Worm (Caenorhabditis elegans) whole organism, midembryonic: ENCODE measurements around the gene F31D5.6.

Experiments used
- T22C8.4 ChIP-seq: fragments of 200-800 bp; sonication (Bioruptor generic); IDR thresholded peaks from 2 replicates; pipeline ENCODE4 v1.3.6; 2022; ENCODE audit warnings: missing genetic modification characterization, missing compliant biosample characterization
- cog-1 ChIP-seq: sonication (generic microtip); optimal IDR thresholded peaks from 2 replicates; lab custom pipeline; 2016; ENCODE audit warnings: missing genetic modification characterization, missing compliant biosample characterization
- flt-1 ChIP-seq: fragments of 200-800 bp; sonication (Bioruptor generic); IDR thresholded peaks from 2 replicates; pipeline ENCODE4 v1.3.6; 2022; ENCODE audit warnings: missing genetic modification characterization, missing compliant biosample characterization
- klf-2 ChIP-seq: fragments of 200-800 bp; sonication (Bioruptor generic); conservative IDR thresholded peaks from 2 replicates; pipeline ENCODE4 v1.3.6; 2022; ENCODE audit warnings: missing genetic modification reagents, missing genetic modification characterization, missing compliant biosample characterization
- med-1 ChIP-seq: sonication (generic microtip); optimal IDR thresholded peaks from 2 replicates; lab custom pipeline; 2017; ENCODE audit warnings: missing genetic modification characterization, mild to moderate bottlenecking, missing compliant biosample characterization, antibody characterized with exemption, missing genetic modification reagents; ENCODE audit not compliant: insufficient read depth
- ref-1 ChIP-seq: fragments of 200-800 bp; sonication (Bioruptor generic); conservative IDR thresholded peaks from 2 replicates; pipeline ENCODE4 v1.3.6; 2022; ENCODE audit warnings: missing genetic modification reagents, missing genetic modification characterization, missing compliant biosample characterization
- tab-1 ChIP-seq: fragments of 200-800 bp; sonication (Bioruptor generic); IDR thresholded peaks from 2 replicates; pipeline ENCODE4 v1.3.6; 2022; ENCODE audit warnings: missing genetic modification characterization, missing compliant biosample characterization
- ztf-23 ChIP-seq: fragments of 200-800 bp; sonication (Bioruptor generic); IDR thresholded peaks from 2 replicates; pipeline ENCODE4 v1.3.6; 2022; ENCODE audit warnings: missing genetic modification reagents, missing genetic modification characterization, missing compliant biosample characterization
- ztf-29 ChIP-seq: fragments of 200-800 bp; sonication (Bioruptor generic); IDR thresholded peaks from 2 replicates; pipeline ENCODE4 v1.3.6; 2022; ENCODE audit warnings: missing genetic modification reagents, missing genetic modification characterization, missing compliant biosample characterization

The F31D5.6 gene

ce11 chrII:4186364-4186763 lies 23.1 kb upstream of the F31D5.6 start, which contains the start of gene cpna-1:
Gene cpna-1 (plus strand): TSS chrII:4186664.
- no peak for TF ChIP-seq cog-1
- no peak for TF ChIP-seq flt-1 (GFP tag; lab: Robert Waterston, UW)
- no peak for TF ChIP-seq klf-2 (GFP tag; lab: Robert Waterston, UW)
- TF ChIP-seq ref-1 (GFP tag; lab: Robert Waterston, UW) = no peak
- no peak for TF ChIP-seq T22C8.4 (GFP tag; lab: Robert Waterston, UW)

ce11 chrII:4194127-4194526 lies 15.4 kb upstream of the F31D5.6 start, which contains the start of gene mth-2:
Gene mth-2 (minus strand): TSS chrII:4194314.
- TF ChIP-seq ref-1 (GFP tag; lab: Robert Waterston, UW) = no peak
- TF ChIP-seq klf-2 (GFP tag; lab: Robert Waterston, UW) = no peak
- TF ChIP-seq cog-1 = no peak
- TF ChIP-seq T22C8.4 (GFP tag; lab: Robert Waterston, UW) = no peak
- TF ChIP-seq ztf-29 (GFP tag; lab: Robert Waterston, UW) = no peak
- no peak for TF ChIP-seq flt-1 (GFP tag; lab: Robert Waterston, UW)
- no peak for TF ChIP-seq med-1 (GFP tag; lab: Kevin White, UChicago)
- no peak for TF ChIP-seq tab-1 (GFP tag; lab: Robert Waterston, UW)
- TF ChIP-seq ztf-23 (GFP tag; lab: Robert Waterston, UW) = no peak

- no peak for TF ChIP-seq ztf-23 (GFP tag; lab: Robert Waterston, UW)
Observed at ce11 chrII:4203729-4204184, 5.7 kb upstream of the F31D5.6 start, which contains the start of gene mth-1. Gene mth-1 (minus strand): TSS chrII:4203779.

ce11 chrII:4211113-4211512 lies 1.6 kb downstream of the F31D5.6 start, which contains the start of gene F31D5.7:
Gene F31D5.7 (plus strand): TSS chrII:4211413.
- no peak for TF ChIP-seq ref-1 (GFP tag; lab: Robert Waterston, UW)
- no peak for TF ChIP-seq T22C8.4 (GFP tag; lab: Robert Waterston, UW)
- TF ChIP-seq med-1 (GFP tag; lab: Kevin White, UChicago) = no peak
- TF ChIP-seq cog-1 = no peak

ce11 chrII:4215318-4215717 lies 5.8 kb downstream of the F31D5.6 start, which contains the start of gene F31D5.2:
Gene F31D5.2 (plus strand): TSS chrII:4215618.
- TF ChIP-seq ztf-29 (GFP tag; lab: Robert Waterston, UW) (no peak), T22C8.4 (GFP tag; lab: Robert Waterston, UW) (no peak), tab-1 (GFP tag; lab: Robert Waterston, UW) (no peak), ztf-23 (GFP tag; lab: Robert Waterston, UW) (no peak), cog-1 (no peak), flt-1 (GFP tag; lab: Robert Waterston, UW) (no peak), med-1 (GFP tag; lab: Kevin White, UChicago) (no peak), klf-2 (GFP tag; lab: Robert Waterston, UW) (no peak), ref-1 (GFP tag; lab: Robert Waterston, UW) (no peak)

- no peak for TF ChIP-seq ref-1 (GFP tag; lab: Robert Waterston, UW)
- no peak for TF ChIP-seq T22C8.4 (GFP tag; lab: Robert Waterston, UW)
- TF ChIP-seq klf-2 (GFP tag; lab: Robert Waterston, UW) = no peak
- no peak for TF ChIP-seq tab-1 (GFP tag; lab: Robert Waterston, UW)
- no peak for TF ChIP-seq flt-1 (GFP tag; lab: Robert Waterston, UW)
- TF ChIP-seq ztf-29 (GFP tag; lab: Robert Waterston, UW) = no peak
- TF ChIP-seq cog-1 = no peak
- no peak for TF ChIP-seq med-1 (GFP tag; lab: Kevin White, UChicago)
- TF ChIP-seq ztf-23 (GFP tag; lab: Robert Waterston, UW) = no peak
Observed at ce11 chrII:4219062-4219461, 9.6 kb downstream of the F31D5.6 start, which contains the start of gene F31D5.1. Gene F31D5.1 (plus strand): TSS chrII:4219362.

ce11 chrII:4222469-4222868 lies 13.0 kb downstream of the F31D5.6 start:
- no peak for TF ChIP-seq ztf-23 (GFP tag; lab: Robert Waterston, UW)
- no peak for TF ChIP-seq med-1 (GFP tag; lab: Kevin White, UChicago)
- no peak for TF ChIP-seq cog-1
- no peak for TF ChIP-seq tab-1 (GFP tag; lab: Robert Waterston, UW)
- no peak for TF ChIP-seq flt-1 (GFP tag; lab: Robert Waterston, UW)
- no peak for TF ChIP-seq ref-1 (GFP tag; lab: Robert Waterston, UW)
- no peak for TF ChIP-seq ztf-29 (GFP tag; lab: Robert Waterston, UW)
- no peak for TF ChIP-seq klf-2 (GFP tag; lab: Robert Waterston, UW)
- TF ChIP-seq T22C8.4 (GFP tag; lab: Robert Waterston, UW) = no peak

- TF ChIP-seq klf-2 (GFP tag; lab: Robert Waterston, UW) (no peak), med-1 (GFP tag; lab: Kevin White, UChicago) (no peak), T22C8.4 (GFP tag; lab: Robert Waterston, UW) (no peak)
Observed at ce11 chrII:4222983-4223382, 13.5 kb downstream of the F31D5.6 start, which contains the start of gene C16A11.5. Gene C16A11.5 (plus strand): TSS chrII:4223305.

- TF ChIP-seq med-1 (GFP tag; lab: Kevin White, UChicago) = no peak
- TF ChIP-seq cog-1 = no peak
- no peak for TF ChIP-seq ztf-29 (GFP tag; lab: Robert Waterston, UW)
- TF ChIP-seq ztf-23 (GFP tag; lab: Robert Waterston, UW) = no peak
- TF ChIP-seq flt-1 (GFP tag; lab: Robert Waterston, UW) = no peak
- TF ChIP-seq T22C8.4 (GFP tag; lab: Robert Waterston, UW) = no peak
- no peak for TF ChIP-seq tab-1 (GFP tag; lab: Robert Waterston, UW)
- TF ChIP-seq klf-2 (GFP tag; lab: Robert Waterston, UW) = no peak
- no peak for TF ChIP-seq ref-1 (GFP tag; lab: Robert Waterston, UW)
Observed at ce11 chrII:4226598-4227096, 17.1 kb downstream of the F31D5.6 start, which contains the start of gene C16A11.4. Gene C16A11.4 (plus strand): TSS chrII:4227046.
